Worm (Caenorhabditis elegans): ENCODE results near the gene C30G4.4.

ce11 chrX:17066937-17067336, 5.1 kb downstream of the C30G4.4 start:
- TF ChIP-seq flt-1 (GFP tag; IDR thresholded peaks at IDR 0.05) (no peak), tab-1 (GFP tag; IDR thresholded peaks at IDR 0.05) (no peak)
